Worm (Caenorhabditis elegans) whole organism, L2 larva: ENCODE results near the gene hum-10.

Experiments
- blmp-1 ChIP-seq: sonication (generic microtip); optimal IDR thresholded peaks from 2 replicates; lab custom pipeline; 2017; ENCODE audit warnings: missing genetic modification characterization, mild to moderate bottlenecking, missing compliant biosample characterization, antibody characterized with exemption, moderate library complexity; ENCODE audit not compliant: insufficient read depth
- skn-1 ChIP-seq: sonication (generic microtip); optimal IDR thresholded peaks from 2 replicates; lab custom pipeline; 2017; ENCODE audit warnings: missing biosample characterization, missing genetic modification characterization
- zag-1 ChIP-seq: fragments of 150-350 bp; optimal IDR thresholded peaks from 2 replicates; lab custom pipeline; 2014; ENCODE audit warnings: missing biosample characterization, missing genetic modification characterization

ce11 chrX:4742285-4742684 is 39.8 kb downstream of the hum-10 start:
- no peak for TF ChIP-seq skn-1 (tag; lab: Kevin White, UChicago)
- TF ChIP-seq zag-1 (tag; lab: Kevin White, UChicago) = no peak
- no peak for TF ChIP-seq blmp-1 (tag; lab: Kevin White, UChicago)
